Worm (Caenorhabditis elegans) whole organism, young adult: ENCODE results near the gene hmg-1.1.

Source experiments
- B0019.2 ChIP-seq: fragments of 200-800 bp; sonication (Bioruptor generic); conservative IDR thresholded peaks from 2 replicates; pipeline ENCODE4 v1.3.6; 2022; ENCODE audit warnings: missing genetic modification reagents, missing genetic modification characterization, missing compliant biosample characterization
- cebp-2 ChIP-seq: fragments of 200-800 bp; sonication (Bioruptor generic); IDR thresholded peaks from 2 replicates; pipeline ENCODE4 v1.3.6; 2022; ENCODE audit warnings: missing genetic modification characterization, missing compliant biosample characterization
- egrh-3 ChIP-seq: fragments of 200-800 bp; sonication (Bioruptor generic); IDR thresholded peaks from 2 replicates; pipeline ENCODE4 v1.3.6; 2022; ENCODE audit warnings: missing genetic modification reagents, missing genetic modification characterization, missing compliant biosample characterization
- hsf-1 ChIP-seq: fragments of 200-800 bp; sonication (Bioruptor generic); IDR thresholded peaks from 2 replicates; pipeline ENCODE4 v1.3.6; 2022; ENCODE audit warnings: missing genetic modification reagents, missing genetic modification characterization, missing compliant biosample characterization
- unc-62 ChIP-seq: fragments of 150-350 bp; optimal IDR thresholded peaks from 2 replicates; lab custom pipeline; 2014; ENCODE audit warnings: missing biosample characterization, missing genetic modification reagents, missing genetic modification characterization

- TF ChIP-seq hsf-1 (GFP tag; lab: Robert Waterston, UW), result no peak
- no peak for TF ChIP-seq unc-62 (GFP tag; lab: Kevin White, UChicago)
- TF ChIP-seq egrh-3 (GFP tag; lab: Robert Waterston, UW), result no peak
- TF ChIP-seq cebp-2 (GFP tag; lab: Robert Waterston, UW), result no peak
- TF ChIP-seq B0019.2 (GFP tag; lab: Robert Waterston, UW), result no peak
Measured at ce11 chrII:14294390-14294789, 43.9 kb downstream of the hmg-1.1 start.
